Worm (Caenorhabditis elegans): Measurements from ENCODE around the gene F55F1.2.

F55F1.2 gene

ce11 chrX:2793527-2793926, 23.7 kb upstream of the F55F1.2 start (continued):
- no peak for TF ChIP-seq mel-28 (tag; optimal IDR thresholded peaks at IDR 0.05; ENCODE audit: borderline replicate concordance)

ce11 chrX:2777973-2778372, 8.1 kb upstream of the F55F1.2 start:
- no peak for TF ChIP-seq ZK185.1 (tag; optimal IDR thresholded peaks at IDR 0.05; ENCODE audit: poor library complexity, severe bottlenecking)
- no peak for TF ChIP-seq zim-3 (tag; optimal IDR thresholded peaks at IDR 0.05)
- TF ChIP-seq rcor-1 (GFP tag; IDR thresholded peaks at IDR 0.05), result no peak

DNA sequence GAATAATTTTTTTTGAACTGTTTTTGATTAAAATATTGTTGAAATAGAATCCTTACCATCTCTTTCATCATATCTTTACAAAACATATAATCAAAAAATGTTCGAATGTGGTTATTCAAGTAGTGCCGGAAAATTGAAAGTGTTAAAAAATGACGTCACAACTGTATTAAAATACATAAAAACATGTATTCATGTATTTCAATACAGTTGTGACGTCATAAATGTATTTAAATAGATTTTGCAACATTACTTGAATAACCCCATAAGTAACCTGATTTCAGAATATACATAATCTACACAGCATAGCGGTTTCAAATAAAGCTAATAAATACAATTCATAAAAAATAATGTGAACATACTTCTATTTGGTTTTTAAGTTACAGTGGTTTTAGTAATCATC, 7.1 kb upstream of the F55F1.2 start:
- TF ChIP-seq hmg-1.2 (GFP tag; IDR thresholded peaks at IDR 0.05) (no peak), snpc-1.1 (tag; optimal IDR thresholded peaks at IDR 0.05; ENCODE audit: insufficient read depth) (no peak), rpc-1 (optimal IDR thresholded peaks at IDR 0.05) (no peak), rpc-1 (tag; optimal IDR thresholded peaks at IDR 0.05) (no peak), ztf-25 (GFP tag; IDR thresholded peaks at IDR 0.05) (no peak), tbx-9 (tag; optimal IDR thresholded peaks at IDR 0.05; ENCODE audit: borderline replicate concordance) (no peak), zfh-2 (GFP tag; conservative IDR thresholded peaks at IDR 0.05) (no peak), mel-28 (tag; optimal IDR thresholded peaks at IDR 0.05; ENCODE audit: borderline replicate concordance) (no peak), let-607 (tag; optimal IDR thresholded peaks at IDR 0.05) (no peak), egl-44 (GFP tag; IDR thresholded peaks at IDR 0.05) (no peak), cebp-2 (GFP tag; IDR thresholded peaks at IDR 0.05) (no peak)

ce11 chrX:2771742-2772141, 1.9 kb upstream of the F55F1.2 start, which contains the start of gene cgef-1:
cgef-1 (plus strand) TSS chrX:2772042.
- TF ChIP-seq unc-62 (GFP tag; optimal IDR thresholded peaks at IDR 0.05) (no peak), F57A8.1 (GFP tag; optimal IDR thresholded peaks at IDR 0.05) (no peak), ceh-100 (GFP tag; IDR thresholded peaks at IDR 0.05) (no peak), Y53G8AR.9 (GFP tag; conservative IDR thresholded peaks at IDR 0.05) (no peak), nhr-179 (tag; optimal IDR thresholded peaks at IDR 0.05) (no peak), ama-1 (optimal IDR thresholded peaks at IDR 0.05) (no peak), ama-1 (GFP tag; optimal IDR thresholded peaks at IDR 0.05) (no peak), nhr-80 (tag; optimal IDR thresholded peaks at IDR 0.05) (no peak)

DNA sequence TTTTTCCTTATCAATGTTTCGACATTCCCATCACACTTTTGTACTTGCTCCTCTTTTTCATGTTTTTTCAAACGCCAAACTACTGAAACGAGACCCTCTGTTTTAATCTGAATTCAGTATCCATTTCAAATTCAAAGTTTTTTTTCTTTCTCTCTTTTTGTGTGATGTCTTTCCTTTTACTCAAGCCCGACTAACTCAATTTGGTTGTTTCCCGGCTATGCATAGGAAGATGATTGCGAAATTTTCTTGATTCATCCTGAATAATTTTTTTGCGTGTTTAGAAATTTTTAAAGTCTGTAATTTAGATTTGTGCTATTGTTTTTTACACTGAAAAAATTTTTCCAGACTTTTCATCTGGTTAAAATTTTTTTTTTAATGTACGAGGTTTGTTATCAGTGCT, 5.6 kb downstream of the F55F1.2 start:
- TF ChIP-seq nhr-80 (tag; optimal IDR thresholded peaks at IDR 0.05) (peak; percentile 9), cebp-1 (GFP tag; IDR thresholded peaks at IDR 0.05) (no peak), cebp-1 (tag; optimal IDR thresholded peaks at IDR 0.05) (peak; percentile 76), attf-3 (GFP tag; conservative IDR thresholded peaks at IDR 0.05) (no peak)

DNA sequence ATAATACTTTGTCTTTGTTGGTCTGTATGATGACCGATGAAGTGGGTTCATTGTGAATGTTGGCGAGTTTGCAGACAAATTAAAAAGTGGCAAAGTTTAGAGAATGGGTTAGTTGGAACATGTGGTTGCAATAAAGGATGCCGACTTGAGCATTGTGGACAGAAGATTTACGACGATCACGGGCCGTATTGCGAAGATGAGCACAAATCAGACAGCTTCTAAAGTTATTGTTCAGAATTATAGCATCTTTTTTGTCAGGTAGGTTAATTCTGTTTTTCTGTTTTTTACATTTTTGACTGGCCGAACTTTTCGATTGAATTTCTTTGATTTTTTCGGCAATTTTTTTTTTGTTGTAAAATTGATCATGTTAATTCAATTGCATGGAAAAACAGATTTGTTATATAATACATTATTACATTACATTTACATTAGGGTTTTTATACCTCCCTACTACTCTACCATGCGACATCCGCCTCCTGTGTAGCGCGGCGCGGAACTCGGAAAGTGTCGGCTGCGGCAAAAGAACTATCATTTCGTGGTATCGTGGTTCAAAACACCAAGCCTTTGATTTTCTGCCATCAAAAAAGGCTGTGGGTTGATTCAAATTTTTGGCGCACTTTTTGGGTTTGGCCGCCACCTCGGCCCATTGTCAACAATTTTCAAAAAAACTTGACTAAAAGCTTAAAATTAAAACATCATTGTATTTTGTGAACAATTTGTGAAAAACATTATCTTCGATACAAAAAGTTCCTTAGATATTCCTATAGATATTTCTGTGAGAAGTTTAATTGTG, 6.2 kb downstream of the F55F1.2 start, which contains the start of gene unc-2:
TSS of gene unc-2 (minus strand) at position 51 of the 793 bp plus-strand sequence.
- TF ChIP-seq let-526 (GFP tag; IDR thresholded peaks at IDR 0.05), result no peak
- peak; percentile 80 for TF ChIP-seq snpc-1.1 (tag; optimal IDR thresholded peaks at IDR 0.05; ENCODE audit: insufficient read depth)
- no peak for TF ChIP-seq dpl-1 (GFP tag; optimal IDR thresholded peaks at IDR 0.05)
- TF ChIP-seq ztf-22 (GFP tag; optimal IDR thresholded peaks at IDR 0.05), result no peak
- no peak for TF ChIP-seq ztf-28 (GFP tag; IDR thresholded peaks at IDR 0.05)
- no peak for TF ChIP-seq Y95B8A.8 (GFP tag; IDR thresholded peaks at IDR 0.05)
- no peak for TF ChIP-seq madf-3 (GFP tag; IDR thresholded peaks at IDR 0.05)
- no peak for TF ChIP-seq repo-1 (tag; optimal IDR thresholded peaks at IDR 0.05)
- TF ChIP-seq snpc-4 (GFP tag; optimal IDR thresholded peaks at IDR 0.05), result peak; percentile 59
- peak in 3 of 4 experiments; percentile 67 to 88 (median 73) for TF ChIP-seq snpc-4 (tag; optimal IDR thresholded peaks at IDR 0.05)
- TF ChIP-seq Y56A3A.18 (GFP tag; IDR thresholded peaks at IDR 0.05), result no peak
- TF ChIP-seq F22D6.2 (tag; optimal IDR thresholded peaks at IDR 0.05), result no peak

Measured in whole organism, young adult.